Fruit fly (Drosophila melanogaster) whole organism, embryonic: ENCODE data around the gene dysf.

Experiments
- Atf6 ChIP-seq: fragments of 200-800 bp; sonication (Bioruptor generic); IDR thresholded peaks from 2 replicates; pipeline ENCODE4 v1.3.6; 2022; ENCODE audit warnings: missing biosample characterization, missing genetic modification characterization
- Blimp-1 ChIP-seq: fragments of 200-800 bp; sonication (Bioruptor generic); optimal IDR thresholded peaks from 3 replicates; lab custom pipeline; 2018; ENCODE audit warnings: missing biosample characterization, missing genetic modification characterization, mild to moderate bottlenecking, moderate library complexity, missing genetic modification reagents
- BtbVII ChIP-seq: fragments of 200-800 bp; sonication (Bioruptor generic); optimal IDR thresholded peaks from 3 replicates; lab custom pipeline; 2017; ENCODE audit warnings: missing biosample characterization, mild to moderate bottlenecking, missing genetic modification characterization
- CG10462 ChIP-seq: fragments of 200-800 bp; sonication (Bioruptor generic); optimal IDR thresholded peaks from 2 replicates; lab custom pipeline; 2016; ENCODE audit warnings: missing biosample characterization, missing genetic modification characterization
- CG10979 ChIP-seq: fragments of 200-800 bp; sonication (Bioruptor generic); optimal IDR thresholded peaks from 2 replicates; lab custom pipeline; 2018; ENCODE audit warnings: missing biosample characterization, mild to moderate bottlenecking, missing genetic modification characterization, moderate library complexity
- CG11247 ChIP-seq: fragments of 200-800 bp; sonication (Bioruptor generic); IDR thresholded peaks from 2 replicates; pipeline ENCODE4 v1.3.6; 2022; ENCODE audit warnings: missing biosample characterization, missing genetic modification characterization
- CG12769 ChIP-seq: fragments of 200-800 bp; sonication (Bioruptor generic); optimal IDR thresholded peaks from 2 replicates; lab custom pipeline; 2019; ENCODE audit warnings: missing biosample characterization, mild to moderate bottlenecking, missing genetic modification characterization, moderate library complexity
- CG1647 ChIP-seq: fragments of 200-800 bp; sonication (Bioruptor generic); optimal IDR thresholded peaks from 3 replicates; lab custom pipeline; 2016; ENCODE audit warnings: missing biosample characterization, missing genetic modification characterization
- CG16813 ChIP-seq: fragments of 200-800 bp; sonication (Bioruptor generic); IDR thresholded peaks from 3 replicates; pipeline ENCODE4 v1.3.6; 2022; ENCODE audit warnings: missing biosample characterization, missing genetic modification characterization; ENCODE audit not compliant: partially characterized antibody
- CG16815 ChIP-seq: fragments of 200-800 bp; sonication (Bioruptor generic); optimal IDR thresholded peaks from 3 replicates; lab custom pipeline; 2017; ENCODE audit warnings: missing biosample characterization, mild to moderate bottlenecking, missing genetic modification characterization
- CG17328 ChIP-seq: fragments of 200-800 bp; sonication (Bioruptor generic); IDR thresholded peaks from 2 replicates; pipeline ENCODE4 v1.3.6; 2022; ENCODE audit warnings: missing biosample characterization, missing genetic modification characterization
- CG17802 ChIP-seq: fragments of 200-800 bp; sonication (Bioruptor generic); optimal IDR thresholded peaks from 2 replicates; lab custom pipeline; 2018; ENCODE audit warnings: missing biosample characterization, mild to moderate bottlenecking, missing genetic modification characterization, moderate library complexity
- CG18476 ChIP-seq: fragments of 200-800 bp; sonication (Bioruptor generic); optimal IDR thresholded peaks from 2 replicates; lab custom pipeline; 2016; ENCODE audit warnings: missing biosample characterization, mild to moderate bottlenecking, missing genetic modification characterization
- CG18619 ChIP-seq: fragments of 200-800 bp; sonication (Bioruptor generic); optimal IDR thresholded peaks from 3 replicates; lab custom pipeline; 2017; ENCODE audit warnings: missing biosample characterization, mild to moderate bottlenecking, missing genetic modification characterization
- CG30431 ChIP-seq: fragments of 200-800 bp; sonication (Bioruptor generic); optimal IDR thresholded peaks from 2 replicates; lab custom pipeline; 2017; ENCODE audit warnings: missing biosample characterization, missing genetic modification characterization
- CG33213 ChIP-seq: fragments of 200-800 bp; sonication (Bioruptor generic); optimal IDR thresholded peaks from 3 replicates; lab custom pipeline; 2016; ENCODE audit warnings: missing biosample characterization, missing genetic modification characterization
- CG5953 ChIP-seq: fragments of 200-800 bp; sonication (Bioruptor generic); IDR thresholded peaks from 2 replicates; pipeline ENCODE4 v1.3.6; 2022; ENCODE audit warnings: missing biosample characterization, missing genetic modification characterization
- CG6791 ChIP-seq: fragments of 200-800 bp; sonication (Bioruptor generic); IDR thresholded peaks from 3 replicates; pipeline ENCODE4 v1.3.6; 2022; ENCODE audit warnings: missing biosample characterization, missing genetic modification characterization; ENCODE audit not compliant: partially characterized antibody
- CG7928 ChIP-seq: fragments of 200-800 bp; sonication (Bioruptor generic); optimal IDR thresholded peaks from 2 replicates; lab custom pipeline; 2017; ENCODE audit warnings: missing biosample characterization, mild to moderate bottlenecking, missing genetic modification characterization
- CG8478 ChIP-seq: fragments of >200 bp; optimal IDR thresholded peaks from 2 replicates; lab custom pipeline; 2018
- CG9437 ChIP-seq: fragments of 200-800 bp; sonication (Bioruptor generic); optimal IDR thresholded peaks from 2 replicates; lab custom pipeline; 2018; ENCODE audit warnings: missing biosample characterization, mild to moderate bottlenecking, missing genetic modification characterization
- CG9727 ChIP-seq: fragments of 200-800 bp; sonication (Bioruptor generic); optimal IDR thresholded peaks from 3 replicates; lab custom pipeline; 2017; ENCODE audit warnings: missing biosample characterization, mild to moderate bottlenecking, missing genetic modification characterization
- CTCF ChIP-seq: fragments of 200-800 bp; sonication (Bioruptor generic); optimal IDR thresholded peaks from 2 replicates; lab custom pipeline; 2017; ENCODE audit warnings: missing biosample characterization, mild to moderate bottlenecking, missing genetic modification characterization, moderate library complexity
- Dad ChIP-seq: fragments of 200-800 bp; sonication (Bioruptor generic); optimal IDR thresholded peaks from 3 replicates; lab custom pipeline; 2016; ENCODE audit warnings: missing biosample characterization, missing genetic modification characterization
- Dref ChIP-seq: fragments of 200-800 bp; sonication (Bioruptor generic); IDR thresholded peaks from 2 replicates; pipeline ENCODE4 v1.3.6; 2022; ENCODE audit warnings: missing biosample characterization, missing genetic modification characterization
- E2f2 ChIP-seq: fragments of 200-800 bp; sonication (Bioruptor generic); IDR thresholded peaks from 2 replicates; pipeline ENCODE4 v1.3.6; 2022; ENCODE audit warnings: missing biosample characterization, missing genetic modification characterization
- Gsc ChIP-seq: fragments of 200-800 bp; sonication (Bioruptor generic); IDR thresholded peaks from 2 replicates; pipeline ENCODE4 v1.3.6; 2022; ENCODE audit warnings: missing biosample characterization, missing genetic modification characterization
- Hand ChIP-seq: fragments of 200-800 bp; sonication (Bioruptor generic); optimal IDR thresholded peaks from 2 replicates; lab custom pipeline; 2017; ENCODE audit warnings: mild to moderate bottlenecking, missing biosample characterization, missing genetic modification reagents, missing genetic modification characterization
- Hr78 ChIP-seq, 2 experiments: fragments of 200-800 bp in 1 of 2; fragments of >200 bp in 1 of 2; sonication (Bioruptor generic) in 1 of 2; optimal IDR thresholded peaks; 2 replicates each; lab custom pipeline; 2017 to 2019; ENCODE audit warnings: missing biosample characterization in 2 of 2, missing genetic modification characterization in 2 of 2, mild to moderate bottlenecking in 1 of 2, moderate library complexity in 1 of 2
- Kr ChIP-seq: fragments of 200-800 bp; sonication (Bioruptor generic); optimal IDR thresholded peaks from 2 replicates; lab custom pipeline; 2017; ENCODE audit warnings: missing biosample characterization, mild to moderate bottlenecking, missing genetic modification characterization
- Myb ChIP-seq: fragments of 200-800 bp; sonication (Bioruptor generic); optimal IDR thresholded peaks from 2 replicates; lab custom pipeline; 2016; ENCODE audit warnings: missing biosample characterization, missing genetic modification characterization
- Nf-YC ChIP-seq: fragments of 200-800 bp; optimal IDR thresholded peaks from 3 replicates; lab custom pipeline; 2019; ENCODE audit warnings: missing biosample characterization, mild to moderate bottlenecking, missing genetic modification characterization, moderate library complexity
- PHDP ChIP-seq: fragments of 200-800 bp; sonication (Bioruptor generic); optimal IDR thresholded peaks from 3 replicates; lab custom pipeline; 2018; ENCODE audit warnings: missing biosample characterization, mild to moderate bottlenecking, missing genetic modification characterization, moderate library complexity
- Trl ChIP-seq, 3 experiments: fragments of >200 bp in 2 of 3; fragments of 200-800 bp in 1 of 3; sonication (Bioruptor generic) in 1 of 3; optimal IDR thresholded peaks; 2 replicates in 1 of 3; 3 replicates in 2 of 3; lab custom pipeline; 2016 to 2017; ENCODE audit warnings: missing biosample characterization in 1 of 3, missing genetic modification characterization in 1 of 3
- bbx ChIP-seq: fragments of 200-800 bp; sonication (Bioruptor generic); IDR thresholded peaks from 2 replicates; pipeline ENCODE4 v1.3.6; 2022; ENCODE audit warnings: missing biosample characterization, missing genetic modification characterization; ENCODE audit not compliant: partially characterized antibody
- bsh ChIP-seq, 2 experiments: fragments of 200-800 bp; sonication (Bioruptor generic); optimal IDR thresholded peaks; 2 replicates each; lab custom pipeline; 2017 to 2018; ENCODE audit warnings: mild to moderate bottlenecking in 2 of 2, missing biosample characterization in 2 of 2, missing genetic modification characterization in 2 of 2, moderate library complexity in 1 of 2
- dati ChIP-seq: fragments of 200-800 bp; sonication (Bioruptor generic); IDR thresholded peaks from 2 replicates; pipeline ENCODE4 v1.3.6; 2022; ENCODE audit warnings: missing biosample characterization, missing genetic modification characterization
- dimm ChIP-seq: fragments of 200-800 bp; sonication (Bioruptor generic); IDR thresholded peaks from 2 replicates; pipeline ENCODE4 v1.3.6; 2022; ENCODE audit warnings: missing biosample characterization, missing genetic modification characterization
- grn ChIP-seq: fragments of 200-800 bp; sonication (Bioruptor generic); optimal IDR thresholded peaks from 3 replicates; lab custom pipeline; 2017; ENCODE audit warnings: missing biosample characterization, missing genetic modification characterization
- gro ChIP-seq: fragments of 200-800 bp; sonication (Bioruptor generic); optimal IDR thresholded peaks from 2 replicates; lab custom pipeline; 2016; ENCODE audit warnings: missing biosample characterization, missing genetic modification characterization
- lilli ChIP-seq: fragments of 200-800 bp; sonication (Bioruptor generic); optimal IDR thresholded peaks from 3 replicates; lab custom pipeline; 2016; ENCODE audit warnings: missing biosample characterization, missing genetic modification characterization
- mam ChIP-seq: fragments of 200-800 bp; sonication (Bioruptor generic); optimal IDR thresholded peaks from 3 replicates; lab custom pipeline; 2016; ENCODE audit warnings: missing biosample characterization, missing genetic modification characterization
- mirr ChIP-seq: fragments of 200-800 bp; sonication (Bioruptor generic); optimal IDR thresholded peaks from 3 replicates; lab custom pipeline; 2018; ENCODE audit warnings: missing biosample characterization, mild to moderate bottlenecking, missing genetic modification characterization
- mld ChIP-seq: fragments of 200-800 bp; sonication (Bioruptor generic); IDR thresholded peaks from 3 replicates; pipeline ENCODE4 v1.3.6; 2022; ENCODE audit warnings: missing biosample characterization, missing genetic modification characterization; ENCODE audit not compliant: partially characterized antibody
- pan ChIP-seq, 4 experiments: fragments of >200 bp in 3 of 4; fragments of 200-800 bp in 1 of 4; sonication (Bioruptor generic) in 1 of 4; optimal IDR thresholded peaks in 3 of 4; IDR thresholded peaks in 1 of 4; 2 replicates each; pipeline versions ENCODE4 v1.3.6 to Lab custom; 2017 to 2022; ENCODE audit warnings: missing biosample characterization in 2 of 4, missing genetic modification characterization in 2 of 4, mixed read lengths in 1 of 4
- pros ChIP-seq: fragments of 200-800 bp; sonication (Bioruptor generic); optimal IDR thresholded peaks from 3 replicates; lab custom pipeline; 2019; ENCODE audit warnings: missing biosample characterization, mild to moderate bottlenecking, missing genetic modification characterization, moderate library complexity
- sens-2 ChIP-seq: fragments of 200-800 bp; sonication (Bioruptor generic); IDR thresholded peaks from 2 replicates; pipeline ENCODE4 v1.3.6; 2022; ENCODE audit warnings: missing biosample characterization, missing genetic modification characterization
- trem ChIP-seq: fragments of 200-800 bp; optimal IDR thresholded peaks from 3 replicates; lab custom pipeline; 2019; ENCODE audit warnings: missing biosample characterization, mild to moderate bottlenecking, missing genetic modification characterization, moderate library complexity
- wdn ChIP-seq: fragments of 200-800 bp; sonication (Bioruptor generic); IDR thresholded peaks from 2 replicates; pipeline ENCODE4 v1.3.6; 2022; ENCODE audit warnings: missing biosample characterization, missing genetic modification characterization
- yki ChIP-seq: fragments of >200 bp; optimal IDR thresholded peaks from 3 replicates; lab custom pipeline; 2018
- zf30C ChIP-seq: fragments of 200-800 bp; sonication (Bioruptor generic); optimal IDR thresholded peaks from 3 replicates; lab custom pipeline; 2018; ENCODE audit warnings: missing biosample characterization, mild to moderate bottlenecking, missing genetic modification characterization

Gene dysf

dm6 chr3R:26056381-26056780, 42.1 kb downstream of the dysf start, which contains the start of the genes Sld5 and CG14543 (continued):
- TF ChIP-seq lilli (GFP tag; lab: Kevin White, UChicago) (no peak), Hand (GFP tag; lab: Kevin White, UChicago) (no peak), CG10979 (tag; lab: Kevin White, UChicago) (no peak), CG9437 (GFP tag; lab: Kevin White, UChicago) (no peak), sens-2 (no peak), bsh (GFP tag; optimal IDR thresholded peaks at IDR 0.05; lab: Kevin White, UChicago) (no peak), CG7928 (GFP tag; lab: Kevin White, UChicago) (no peak), CG16815 (no peak), mld (0 out of 3 replicates have a peak, but pooled peaks have one; percentile 9), mirr (GFP tag; lab: Kevin White, UChicago) (no peak), Dref (peak; percentile 73), CG30431 (no peak), CG16813 (GFP tag; lab: Robert Waterston, UW) (no peak), CG5953 (no peak), zf30C (GFP tag; lab: Kevin White, UChicago) (no peak), CG18619 (GFP tag; lab: Kevin White, UChicago) (no peak), Dad (GFP tag; lab: Kevin White, UChicago) (no peak), Atf6 (no peak), CG6791 (GFP tag; lab: Robert Waterston, UW) (no peak), Gsc (no peak), PHDP (tag; lab: Kevin White, UChicago) (no peak), CG17328 (no peak), Kr (GFP tag; lab: Kevin White, UChicago) (no peak), gro (GFP tag; lab: Kevin White, UChicago) (peak; percentile 80), CG12769 (tag; lab: Kevin White, UChicago) (peak; percentile 17), Trl (optimal IDR thresholded peaks at IDR 0.05; lab: Kevin White, UChicago) (no peak), Trl (GFP tag; optimal IDR thresholded peaks at IDR 0.05; lab: Kevin White, UChicago) (peak; percentile 30), CG11247 (GFP tag; lab: Robert Waterston, UW) (no peak), CG9727 (no peak), CG10462 (no peak), E2f2 (GFP tag; lab: Robert Waterston, UW) (peak; percentile 78), bbx (GFP tag; lab: Robert Waterston, UW) (no peak; the same call in 1 of the 2 replicates), pros (GFP tag; lab: Kevin White, UChicago) (no peak), Myb (peak; percentile 64), dimm (GFP tag; lab: Robert Waterston, UW) (no peak), Hr78 (GFP tag; optimal IDR thresholded peaks at IDR 0.05; lab: Kevin White, UChicago) (no peak), CG18476 (no peak), CG1647 (GFP tag; lab: Kevin White, UChicago) (no peak), CG17802 (tag; lab: Kevin White, UChicago) (no peak), BtbVII (GFP tag; lab: Kevin White, UChicago) (no peak), CTCF (GFP tag; lab: Kevin White, UChicago) (no peak), wdn (GFP tag; lab: Robert Waterston, UW) (no peak), dati (GFP tag; lab: Robert Waterston, UW) (no peak), Blimp-1 (GFP tag; lab: Kevin White, UChicago) (no peak), mam (peak; percentile 18), yki (no peak), Nf-YC (tag; lab: Kevin White, UChicago) (peak; percentile 12), CG8478 (lab: Kevin White, UChicago) (no peak), trem (peak; percentile 7), grn (GFP tag; lab: Kevin White, UChicago) (no peak), pan (optimal IDR thresholded peaks at IDR 0.05; lab: Kevin White, UChicago) (no peak), pan (GFP tag; optimal IDR thresholded peaks at IDR 0.05 in 1 of 2, IDR thresholded peaks at IDR 0.05 in 1 of 2) (no peak), CG33213 (GFP tag; lab: Kevin White, UChicago) (peak; percentile 42)
